Fruit fly (Drosophila melanogaster) S2 (cell line): ENCODE measurements around the gene Nup98-96.

Experiments
- CG8478 ChIP-seq: fragments of >200 bp; optimal IDR thresholded peaks from 2 replicates; lab custom pipeline; 2018
- CTCF ChIP-seq, 2 experiments: fragments of >200 bp; optimal IDR thresholded peaks; 2 replicates each; lab custom pipeline; 2018

dm6 chr3R:23734573-23735404 is 46.6 kb downstream of the Nup98-96 start:
- no peak for TF ChIP-seq CG8478 (lab: Kevin White, UChicago)
- TF ChIP-seq CTCF (optimal IDR thresholded peaks at IDR 0.05; lab: Kevin White, UChicago), result no peak
